Worm (Caenorhabditis elegans): Measurements from ENCODE around the gene F11G11.14.

DNA sequence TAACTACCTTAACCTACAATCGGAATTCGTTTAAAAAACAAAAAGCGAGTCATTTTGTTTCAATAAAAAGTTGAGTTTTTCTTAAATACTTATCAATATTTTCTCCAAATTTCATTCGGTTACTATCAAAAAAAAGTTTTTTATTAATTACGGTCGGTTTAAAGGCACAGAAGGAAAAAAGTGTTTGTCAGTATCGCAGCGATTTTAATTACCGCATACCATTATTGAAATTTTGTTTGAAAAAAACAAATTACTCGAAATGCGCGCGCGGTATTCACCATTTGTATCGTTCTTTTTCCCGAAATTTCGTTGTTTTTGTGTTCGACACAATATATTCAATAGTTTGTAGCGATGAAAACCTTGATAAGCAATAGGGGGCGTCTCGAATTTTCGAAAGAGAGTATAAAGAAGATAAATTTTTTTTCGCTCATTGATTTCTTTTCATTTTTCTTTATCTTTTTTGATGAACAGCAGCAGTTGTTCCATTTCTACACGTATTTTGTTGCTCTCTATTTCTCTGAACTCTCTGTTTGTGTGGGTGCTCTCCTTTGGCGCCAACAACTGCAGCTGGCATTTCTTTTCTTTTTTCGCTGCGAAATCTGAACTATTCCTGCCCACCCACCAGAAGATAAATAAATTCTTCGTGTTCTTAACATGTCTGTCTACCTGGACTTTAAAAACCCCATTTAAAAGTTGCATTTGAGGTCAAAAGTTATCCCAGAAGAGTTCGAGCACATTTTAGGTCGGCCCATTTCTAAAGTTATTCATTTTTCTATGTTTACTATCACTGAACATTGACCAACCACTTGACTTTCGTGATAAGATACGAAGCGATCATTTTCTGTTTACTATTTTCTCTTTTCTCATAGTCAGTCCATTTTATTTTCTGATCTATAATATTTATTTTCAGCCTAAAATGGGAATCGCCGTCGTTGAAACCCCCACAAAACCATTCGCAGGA is 25.3 kb downstream of the F11G11.14 start, which contains the start of gene pgm-1:
- TF ChIP-seq nhr-237 (tag; optimal IDR thresholded peaks at IDR 0.05) (no peak), C34F6.9 (tag; optimal IDR thresholded peaks at IDR 0.05) (peak; percentile 70), unc-55 (GFP tag; optimal IDR thresholded peaks at IDR 0.05) (peak; percentile 9)

All from whole organism, L2 larva.